Fruit fly (Drosophila melanogaster) whole organism, prepupa: ENCODE results near the gene CG18262.

Experiments used
- CG11762 ChIP-seq: fragments of 200-800 bp; sonication (Bioruptor generic); optimal IDR thresholded peaks from 3 replicates; lab custom pipeline; 2016; ENCODE audit warnings: missing biosample characterization, missing genetic modification characterization; ENCODE audit not compliant: insufficient read depth
- CG1621 ChIP-seq: fragments of 200-800 bp; sonication (Bioruptor generic); optimal IDR thresholded peaks from 3 replicates; lab custom pipeline; 2018; ENCODE audit warnings: missing biosample characterization, mild to moderate bottlenecking, missing genetic modification characterization
- Ets96B ChIP-seq: fragments of 200-800 bp; optimal IDR thresholded peaks from 2 replicates; lab custom pipeline; 2019; ENCODE audit warnings: missing biosample characterization, mild to moderate bottlenecking, missing genetic modification characterization, moderate library complexity
- OdsH ChIP-seq: fragments of 200-800 bp; sonication (Bioruptor generic); optimal IDR thresholded peaks from 3 replicates; lab custom pipeline; 2016; ENCODE audit warnings: missing biosample characterization, missing genetic modification characterization
- achi ChIP-seq: fragments of 200-800 bp; sonication (Bioruptor generic); optimal IDR thresholded peaks from 3 replicates; lab custom pipeline; 2016; ENCODE audit warnings: missing biosample characterization, missing genetic modification characterization
- acj6 ChIP-seq: fragments of 200-800 bp; sonication (Bioruptor generic); optimal IDR thresholded peaks from 3 replicates; lab custom pipeline; 2016; ENCODE audit warnings: missing biosample characterization, missing genetic modification characterization
- fd59A ChIP-seq: fragments of 200-800 bp; sonication (Bioruptor generic); optimal IDR thresholded peaks from 2 replicates; lab custom pipeline; 2017; ENCODE audit warnings: missing biosample characterization, mild to moderate bottlenecking, missing genetic modification characterization, missing genetic modification reagents
- net ChIP-seq: fragments of 200-800 bp; sonication (Bioruptor generic); optimal IDR thresholded peaks from 3 replicates; lab custom pipeline; 2016; ENCODE audit warnings: missing biosample characterization, missing genetic modification characterization
- topi ChIP-seq: fragments of 200-800 bp; sonication (Bioruptor generic); optimal IDR thresholded peaks from 3 replicates; lab custom pipeline; 2016; ENCODE audit warnings: missing biosample characterization, missing genetic modification characterization

Gene CG18262

DNA sequence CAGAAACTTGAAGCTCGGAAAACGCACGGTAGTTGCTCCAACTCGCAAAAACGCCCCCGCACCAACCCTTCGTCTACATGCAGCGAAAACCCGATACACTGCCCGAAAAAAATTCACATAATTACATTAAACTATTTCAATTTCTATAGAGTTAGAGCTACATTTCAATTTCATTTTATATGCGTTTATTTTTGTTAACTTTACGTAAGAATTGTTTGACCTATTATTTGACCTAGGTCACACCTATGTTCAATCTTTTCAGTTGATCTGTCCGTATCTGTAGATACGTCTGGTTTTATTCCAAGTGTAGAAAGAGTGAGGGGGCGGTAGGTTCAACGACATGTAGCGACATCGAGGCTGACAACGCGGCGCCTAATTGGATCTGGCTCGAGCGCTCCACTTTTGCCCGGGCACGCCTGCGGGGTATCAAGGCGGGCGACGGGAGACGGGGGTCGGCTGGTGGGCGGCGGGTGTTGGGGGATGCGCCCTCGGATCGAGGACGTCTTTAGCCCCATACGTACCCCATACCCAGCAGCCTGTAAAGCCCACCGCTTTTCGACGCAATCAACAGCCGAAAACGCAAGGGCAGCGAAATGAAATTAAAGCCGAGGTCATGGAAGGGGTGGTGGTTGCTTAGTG lies 50.1 kb downstream of the CG18262 start (continued):
- TF ChIP-seq fd59A = no peak
- peak; percentile 27 for TF ChIP-seq OdsH (GFP tag; lab: Kevin White, UChicago)
- no peak for TF ChIP-seq CG1621 (tag; lab: Kevin White, UChicago)
- TF ChIP-seq net (GFP tag; lab: Kevin White, UChicago) = peak; percentile 1
- peak; percentile 26 for TF ChIP-seq topi
- peak; percentile 19 for TF ChIP-seq Ets96B (tag; lab: Kevin White, UChicago)
- peak; percentile 5 for TF ChIP-seq acj6
- no peak for TF ChIP-seq CG11762 (GFP tag; lab: Kevin White, UChicago)
- TF ChIP-seq achi = peak; percentile 18
